Fruit fly (Drosophila melanogaster) whole organism, embryonic: ENCODE measurements around the gene Rab3-GAP.

Source experiments
- CG10565 ChIP-seq: fragments of 200-800 bp; sonication (Bioruptor generic); optimal IDR thresholded peaks from 3 replicates; lab custom pipeline; 2016; ENCODE audit warnings: missing biosample characterization, mild to moderate bottlenecking, missing genetic modification characterization
- CG11398 ChIP-seq: fragments of 200-800 bp; sonication (Bioruptor generic); optimal IDR thresholded peaks from 2 replicates; lab custom pipeline; 2016; ENCODE audit warnings: missing biosample characterization, missing genetic modification characterization
- CG11456 ChIP-seq: fragments of 200-800 bp; sonication (Bioruptor generic); IDR thresholded peaks from 3 replicates; pipeline ENCODE4 v1.3.6; 2022; ENCODE audit warnings: missing biosample characterization, missing genetic modification characterization
- CG12071 ChIP-seq: fragments of 200-800 bp; sonication (Bioruptor generic); optimal IDR thresholded peaks from 3 replicates; lab custom pipeline; 2018; ENCODE audit warnings: missing biosample characterization, mild to moderate bottlenecking, missing genetic modification characterization
- CG12299 ChIP-seq: fragments of 200-800 bp; sonication (Bioruptor generic); optimal IDR thresholded peaks from 2 replicates; lab custom pipeline; 2018; ENCODE audit warnings: missing biosample characterization, mild to moderate bottlenecking, missing genetic modification characterization
- CG13123 ChIP-seq: fragments of 200-800 bp; sonication (Bioruptor generic); optimal IDR thresholded peaks from 2 replicates; lab custom pipeline; 2016; ENCODE audit warnings: missing biosample characterization, missing genetic modification characterization
- CG13287 ChIP-seq: fragments of 200-800 bp; sonication (Bioruptor generic); IDR thresholded peaks from 2 replicates; pipeline ENCODE4 v1.3.6; 2022; ENCODE audit warnings: missing biosample characterization, missing genetic modification characterization; ENCODE audit not compliant: partially characterized antibody
- CG14710 ChIP-seq: fragments of 200-800 bp; sonication (Bioruptor generic); optimal IDR thresholded peaks from 3 replicates; lab custom pipeline; 2019; ENCODE audit warnings: missing biosample characterization, mild to moderate bottlenecking, missing genetic modification characterization, moderate library complexity
- CG15514 ChIP-seq: fragments of 200-800 bp; sonication (Bioruptor generic); optimal IDR thresholded peaks from 3 replicates; lab custom pipeline; 2017; ENCODE audit warnings: missing biosample characterization, missing genetic modification characterization, mild to moderate bottlenecking, moderate library complexity, missing genetic modification reagents
- CG17186 ChIP-seq: fragments of 200-800 bp; sonication (Bioruptor generic); optimal IDR thresholded peaks from 3 replicates; lab custom pipeline; 2017; ENCODE audit warnings: missing biosample characterization, missing genetic modification reagents, missing genetic modification characterization
- CG17385 ChIP-seq: fragments of 200-800 bp; sonication (Bioruptor generic); optimal IDR thresholded peaks from 3 replicates; lab custom pipeline; 2018; ENCODE audit warnings: missing biosample characterization, mild to moderate bottlenecking, missing genetic modification characterization
- CG2129 ChIP-seq: fragments of 200-800 bp; sonication (Bioruptor generic); IDR thresholded peaks from 2 replicates; pipeline ENCODE4 v1.3.6; 2022; ENCODE audit warnings: missing biosample characterization, missing genetic modification characterization; ENCODE audit not compliant: partially characterized antibody
- CG34376 ChIP-seq: fragments of 200-800 bp; sonication (Bioruptor generic); optimal IDR thresholded peaks from 2 replicates; lab custom pipeline; 2018; ENCODE audit warnings: missing biosample characterization, mild to moderate bottlenecking, missing genetic modification characterization
- CG34422 ChIP-seq: fragments of 200-800 bp; sonication (Bioruptor generic); IDR thresholded peaks from 3 replicates; pipeline ENCODE4 v1.3.6; 2022; ENCODE audit warnings: missing biosample characterization, missing genetic modification characterization
- CG3726 ChIP-seq: fragments of 200-800 bp; sonication (Bioruptor generic); IDR thresholded peaks from 3 replicates; pipeline ENCODE4, ENCODE4 v1.3.6; 2022; ENCODE audit warnings: missing biosample characterization, missing genetic modification characterization
- CG4854 ChIP-seq: fragments of 200-800 bp; sonication (Bioruptor generic); optimal IDR thresholded peaks from 2 replicates; lab custom pipeline; 2016; ENCODE audit warnings: missing biosample characterization, missing genetic modification characterization, inconsistent platforms
- CG6272 ChIP-seq: fragments of 200-800 bp; sonication (Bioruptor generic); IDR thresholded peaks from 2 replicates; pipeline ENCODE4 v1.3.6; 2022; ENCODE audit warnings: missing biosample characterization, missing genetic modification characterization
- D19B ChIP-seq: fragments of 200-800 bp; sonication (Bioruptor generic); optimal IDR thresholded peaks from 2 replicates; lab custom pipeline; 2017; ENCODE audit warnings: missing biosample characterization, mild to moderate bottlenecking, missing genetic modification characterization
- Dll ChIP-seq: fragments of 200-800 bp; sonication (Bioruptor generic); IDR thresholded peaks from 4 replicates; pipeline ENCODE4 v1.3.6; 2022; ENCODE audit warnings: missing biosample characterization, missing genetic modification characterization; ENCODE audit not compliant: partially characterized antibody
- Fer1 ChIP-seq: fragments of 200-800 bp; sonication (Bioruptor generic); optimal IDR thresholded peaks from 2 replicates; lab custom pipeline; 2017; ENCODE audit warnings: missing biosample characterization, mild to moderate bottlenecking, missing genetic modification characterization
- HLH54F ChIP-seq: fragments of 200-800 bp; sonication (Bioruptor generic); optimal IDR thresholded peaks from 3 replicates; lab custom pipeline; 2016; ENCODE audit warnings: missing biosample characterization, missing genetic modification characterization
- Hmr ChIP-seq: fragments of 200-800 bp; sonication (Bioruptor generic); optimal IDR thresholded peaks from 3 replicates; lab custom pipeline; 2017; ENCODE audit warnings: mild to moderate bottlenecking, missing biosample characterization, missing genetic modification reagents, missing genetic modification characterization
- Hr39 ChIP-seq: fragments of >200 bp; optimal IDR thresholded peaks from 2 replicates; lab custom pipeline; 2017
- Jarid2 ChIP-seq: fragments of 200-800 bp; sonication (Bioruptor generic); optimal IDR thresholded peaks from 3 replicates; lab custom pipeline; 2017; ENCODE audit warnings: mild to moderate bottlenecking, missing biosample characterization, missing genetic modification reagents, missing genetic modification characterization
- Mes4 ChIP-seq: fragments of 200-800 bp; sonication (Bioruptor generic); optimal IDR thresholded peaks from 2 replicates; lab custom pipeline; 2016; ENCODE audit warnings: missing biosample characterization, missing genetic modification characterization
- Nf-YB ChIP-seq: fragments of 200-800 bp; sonication (Bioruptor generic); optimal IDR thresholded peaks from 3 replicates; lab custom pipeline; 2019; ENCODE audit warnings: missing biosample characterization, mild to moderate bottlenecking, missing genetic modification characterization, moderate library complexity
- Sry-β ChIP-seq: fragments of 200-800 bp; sonication (Bioruptor generic); optimal IDR thresholded peaks from 2 replicates; lab custom pipeline; 2018; ENCODE audit warnings: missing biosample characterization, mild to moderate bottlenecking, missing genetic modification characterization, moderate library complexity
- Tbp ChIP-seq: fragments of >200 bp; optimal IDR thresholded peaks from 2 replicates; lab custom pipeline; 2018; ENCODE audit warnings: missing biosample characterization, missing genetic modification characterization
- Xbp1 ChIP-seq: fragments of 200-800 bp; sonication (Bioruptor generic); optimal IDR thresholded peaks from 3 replicates; lab custom pipeline; 2016; ENCODE audit warnings: missing biosample characterization, mild to moderate bottlenecking, missing genetic modification characterization
- ato ChIP-seq: fragments of 200-800 bp; sonication (Bioruptor generic); IDR thresholded peaks from 2 replicates; pipeline ENCODE4 v1.3.6; 2022; ENCODE audit warnings: missing biosample characterization, missing genetic modification characterization; ENCODE audit not compliant: partially characterized antibody
- bab2 ChIP-seq: fragments of 200-800 bp; sonication (Bioruptor generic); optimal IDR thresholded peaks from 2 replicates; lab custom pipeline; 2016; ENCODE audit warnings: missing biosample characterization, missing genetic modification characterization
- btn ChIP-seq: fragments of 200-800 bp; sonication (Bioruptor generic); optimal IDR thresholded peaks from 2 replicates; lab custom pipeline; 2016; ENCODE audit warnings: missing biosample characterization, missing genetic modification characterization
- caup ChIP-seq: fragments of 200-800 bp; sonication (Bioruptor generic); optimal IDR thresholded peaks from 3 replicates; lab custom pipeline; 2017; ENCODE audit warnings: missing biosample characterization, mild to moderate bottlenecking, missing genetic modification characterization, moderate library complexity; ENCODE audit not compliant: severe bottlenecking
- danr ChIP-seq: fragments of 200-800 bp; sonication (Bioruptor generic); IDR thresholded peaks from 2 replicates; pipeline ENCODE4 v1.3.6; 2022; ENCODE audit warnings: missing biosample characterization, missing genetic modification characterization
- gce ChIP-seq: fragments of 200-800 bp; sonication (Bioruptor generic); IDR thresholded peaks from 3 replicates; pipeline ENCODE4 v1.3.6; 2022; ENCODE audit warnings: missing biosample characterization, missing genetic modification characterization
- gcm2 ChIP-seq: fragments of 200-800 bp; sonication (Bioruptor generic); optimal IDR thresholded peaks from 2 replicates; lab custom pipeline; 2016; ENCODE audit warnings: missing biosample characterization, missing genetic modification characterization
- gfzf ChIP-seq: fragments of 200-800 bp; sonication (Bioruptor generic); optimal IDR thresholded peaks from 2 replicates; lab custom pipeline; 2016; ENCODE audit warnings: missing biosample characterization, mild to moderate bottlenecking, missing genetic modification characterization, moderate library complexity
- lilli ChIP-seq: fragments of 200-800 bp; sonication (Bioruptor generic); optimal IDR thresholded peaks from 3 replicates; lab custom pipeline; 2016; ENCODE audit warnings: missing biosample characterization, missing genetic modification characterization
- maf-S ChIP-seq: fragments of 200-800 bp; sonication (Bioruptor generic); optimal IDR thresholded peaks from 2 replicates; lab custom pipeline; 2016; ENCODE audit warnings: missing biosample characterization, missing genetic modification characterization
- nerfin-2 ChIP-seq: fragments of 200-800 bp; sonication (Bioruptor generic); IDR thresholded peaks from 2 replicates; pipeline ENCODE4 v1.3.6; 2022; ENCODE audit warnings: missing biosample characterization, missing genetic modification characterization; ENCODE audit not compliant: partially characterized antibody
- pnt ChIP-seq: fragments of 200-800 bp; sonication (Bioruptor generic); optimal IDR thresholded peaks from 3 replicates; lab custom pipeline; 2016; ENCODE audit warnings: missing biosample characterization, missing genetic modification characterization
- pum ChIP-seq: fragments of 200-800 bp; sonication (Bioruptor generic); optimal IDR thresholded peaks from 2 replicates; lab custom pipeline; 2016; ENCODE audit warnings: missing biosample characterization, missing genetic modification characterization
- salm ChIP-seq: fragments of 200-800 bp; sonication (Bioruptor generic); optimal IDR thresholded peaks from 2 replicates; lab custom pipeline; 2018; ENCODE audit warnings: missing biosample characterization, mild to moderate bottlenecking, missing genetic modification characterization
- schlank ChIP-seq: fragments of 200-800 bp; sonication (Bioruptor generic); optimal IDR thresholded peaks from 2 replicates; lab custom pipeline; 2018; ENCODE audit warnings: missing biosample characterization, mild to moderate bottlenecking, missing genetic modification characterization
- scrt ChIP-seq: fragments of 200-800 bp; sonication (Bioruptor generic); optimal IDR thresholded peaks from 2 replicates; lab custom pipeline; 2018; ENCODE audit warnings: missing biosample characterization, mild to moderate bottlenecking, missing genetic modification characterization, moderate library complexity
- sd ChIP-seq: fragments of 200-800 bp; sonication (Bioruptor generic); optimal IDR thresholded peaks from 3 replicates; lab custom pipeline; 2018; ENCODE audit warnings: missing biosample characterization, mild to moderate bottlenecking, missing genetic modification characterization, moderate library complexity
- sens ChIP-seq: fragments of 200-800 bp; sonication (Bioruptor generic); peaks from one replicate; lab custom pipeline; 2016; ENCODE audit warnings: missing biosample characterization, missing genetic modification characterization
- shn ChIP-seq: fragments of 200-800 bp; sonication (Bioruptor generic); optimal IDR thresholded peaks from 3 replicates; lab custom pipeline; 2016; ENCODE audit warnings: missing biosample characterization, missing genetic modification characterization
- slou ChIP-seq: fragments of 200-800 bp; sonication (Bioruptor generic); optimal IDR thresholded peaks from 3 replicates; lab custom pipeline; 2016; ENCODE audit warnings: missing biosample characterization, missing genetic modification characterization
- sqz ChIP-seq: fragments of 200-800 bp; sonication (Bioruptor generic); optimal IDR thresholded peaks from 3 replicates; lab custom pipeline; 2018; ENCODE audit warnings: missing biosample characterization, mild to moderate bottlenecking, missing genetic modification characterization
- zen ChIP-seq: fragments of 200-800 bp; sonication (Bioruptor generic); optimal IDR thresholded peaks from 3 replicates; lab custom pipeline; 2018; ENCODE audit warnings: missing biosample characterization, mild to moderate bottlenecking, missing genetic modification characterization, moderate library complexity

The Rab3-GAP gene

DNA sequence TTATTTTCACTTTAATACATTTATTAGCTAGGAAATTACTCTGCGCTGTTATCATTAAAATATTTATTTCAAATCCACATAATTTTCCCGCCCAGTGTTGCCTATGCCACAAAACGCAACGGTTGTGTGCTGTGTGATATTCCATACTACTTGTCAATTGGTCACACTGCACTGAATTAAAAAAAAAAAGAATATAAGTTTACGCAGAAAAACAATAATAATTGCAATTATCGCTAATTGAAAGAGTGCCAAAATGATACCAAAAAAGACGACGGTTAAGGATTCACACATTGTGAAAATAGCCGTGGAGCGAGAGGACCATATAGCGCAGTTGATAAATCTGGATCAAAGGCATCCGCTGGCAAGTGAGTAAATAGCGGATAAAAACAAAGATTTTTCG lies 34.7 kb upstream of the Rab3-GAP start, which contains the start of gene Ced-12 (continued):
- no peak for TF ChIP-seq Jarid2 (GFP tag; lab: Kevin White, UChicago)
- no peak for TF ChIP-seq CG34422 (GFP tag; lab: Robert Waterston, UW)
- no peak for TF ChIP-seq D19B (GFP tag; lab: Kevin White, UChicago)
- TF ChIP-seq zen (tag; lab: Kevin White, UChicago), result peak; percentile 42
- TF ChIP-seq CG6272 (GFP tag; lab: Robert Waterston, UW), result no peak
- TF ChIP-seq danr, result no peak
- TF ChIP-seq lilli (GFP tag; lab: Kevin White, UChicago), result no peak
- TF ChIP-seq Fer1, result no peak
- no peak for TF ChIP-seq bab2
- no peak for TF ChIP-seq maf-S (GFP tag; lab: Kevin White, UChicago)
- TF ChIP-seq CG17385, result no peak
- no peak for TF ChIP-seq CG12071
- TF ChIP-seq CG11398 (GFP tag; lab: Kevin White, UChicago), result no peak
- TF ChIP-seq Nf-YB (GFP tag; lab: Kevin White, UChicago), result no peak
- no peak for TF ChIP-seq CG12299 (tag; lab: Kevin White, UChicago)
- TF ChIP-seq Sry-β, result peak; percentile 66
- TF ChIP-seq gfzf, result peak; percentile 87
- no peak for TF ChIP-seq btn (GFP tag; lab: Kevin White, UChicago)
- no peak for TF ChIP-seq gcm2 (GFP tag; lab: Kevin White, UChicago)
- 0 out of 4 replicates have a peak, but pooled peaks have one; percentile 14 for TF ChIP-seq Dll (GFP tag; lab: Robert Waterston, UW)
- peak; percentile 98 for TF ChIP-seq CG14710 (tag; lab: Kevin White, UChicago)
- TF ChIP-seq Hmr (GFP tag; lab: Kevin White, UChicago), result no peak
- TF ChIP-seq Hr39 (lab: Kevin White, UChicago), result no peak
- TF ChIP-seq pum, result no peak
- no peak for TF ChIP-seq CG10565 (GFP tag; lab: Kevin White, UChicago)
- TF ChIP-seq Tbp, result no peak
- no peak for TF ChIP-seq caup (GFP tag; lab: Kevin White, UChicago)
- no peak for TF ChIP-seq Xbp1 (GFP tag; lab: Kevin White, UChicago)
- no peak for TF ChIP-seq CG13123 (GFP tag; lab: Kevin White, UChicago)
- no peak for TF ChIP-seq CG11456 (GFP tag; lab: Robert Waterston, UW)
- no peak for TF ChIP-seq CG15514 (GFP tag; lab: Kevin White, UChicago)
- peak; percentile 1 for TF ChIP-seq sd (tag; lab: Kevin White, UChicago)
- no peak for TF ChIP-seq ato (GFP tag; lab: Robert Waterston, UW)
- TF ChIP-seq sqz (GFP tag; lab: Kevin White, UChicago), result peak; percentile 85
- TF ChIP-seq CG3726 (GFP tag; lab: Robert Waterston, UW), result no peak
- no peak for TF ChIP-seq slou (GFP tag; lab: Kevin White, UChicago)
- TF ChIP-seq CG4854, result no peak
- TF ChIP-seq schlank (tag; lab: Kevin White, UChicago), result no peak
- TF ChIP-seq pnt (GFP tag; lab: Kevin White, UChicago), result no peak
- TF ChIP-seq CG13287, result peak; percentile 17; the same call in 1 of the 2 replicates
- no peak for TF ChIP-seq salm (tag; lab: Kevin White, UChicago)
- no peak for TF ChIP-seq shn (GFP tag; lab: Kevin White, UChicago)
- TF ChIP-seq sens (GFP tag; lab: Kevin White, UChicago), result peak; percentile 37
- no peak for TF ChIP-seq CG2129
- no peak for TF ChIP-seq gce (GFP tag; lab: Robert Waterston, UW)
- no peak for TF ChIP-seq Mes4
- TF ChIP-seq nerfin-2, result no peak
- peak; percentile 83 for TF ChIP-seq CG17186 (GFP tag; lab: Kevin White, UChicago)
- no peak for TF ChIP-seq CG34376 (GFP tag; lab: Kevin White, UChicago)
- no peak for TF ChIP-seq HLH54F (GFP tag; lab: Kevin White, UChicago)
- no peak for TF ChIP-seq scrt (GFP tag; lab: Kevin White, UChicago)
